Worm (Caenorhabditis elegans) whole organism, L4 larva: ENCODE measurements around the gene F28H7.2.

Experiments
- egl-27 ChIP-seq: sonication (generic microtip); optimal IDR thresholded peaks from 3 replicates; lab custom pipeline; 2017; ENCODE audit warnings: missing biosample characterization, missing genetic modification reagents, missing genetic modification characterization
- fkh-10 ChIP-seq: fragments of 150-350 bp; optimal IDR thresholded peaks from 2 replicates; lab custom pipeline; 2014; ENCODE audit warnings: missing biosample characterization, missing genetic modification reagents, missing genetic modification characterization
- mdl-1 ChIP-seq, 2 experiments: fragments of 150-350 bp in 1 of 2; sonication (generic microtip) in 1 of 2; optimal IDR thresholded peaks; 2 replicates each; lab custom pipeline; 2014 to 2017; ENCODE audit warnings: missing biosample characterization in 2 of 2, missing genetic modification characterization in 2 of 2
- mes-2 ChIP-seq: sonication (generic microtip); optimal IDR thresholded peaks from 2 replicates; lab custom pipeline; 2016; ENCODE audit warnings: missing genotype, mild to moderate bottlenecking, missing genetic modification characterization, missing compliant biosample characterization; ENCODE audit not compliant: poor library complexity, severe bottlenecking
- nhr-77 ChIP-seq: fragments of 150-350 bp; optimal IDR thresholded peaks from 2 replicates; lab custom pipeline; 2014; ENCODE audit warnings: missing biosample characterization, missing genetic modification characterization
- unc-130 ChIP-seq: sonication (generic microtip); optimal IDR thresholded peaks from 2 replicates; lab custom pipeline; 2016; ENCODE audit warnings: missing genetic modification reagents, missing genetic modification characterization, missing compliant biosample characterization

ce11 chrV:10724472-10724871, 23.2 kb upstream of the F28H7.2 start:
- TF ChIP-seq mes-2 (tag; lab: Kevin White, UChicago) = no peak
- TF ChIP-seq mdl-1 (tag; optimal IDR thresholded peaks at IDR 0.05; lab: Kevin White, UChicago) = no peak
- TF ChIP-seq fkh-10 (GFP tag; lab: Kevin White, UChicago) = no peak
- no peak for TF ChIP-seq unc-130 (GFP tag; lab: Kevin White, UChicago)
- TF ChIP-seq nhr-77 (tag; lab: Kevin White, UChicago) = no peak
- TF ChIP-seq egl-27 = no peak
